Worm (Caenorhabditis elegans): ENCODE measurements around the gene daf-41.

The daf-41 gene

ce11 chrIII:5280228-5280627 lies 5.7 kb upstream of the daf-41 start:
- peak; percentile 47 for TF ChIP-seq nfya-1 (tag; optimal IDR thresholded peaks at IDR 0.05; ENCODE audit: insufficient read depth)
- TF ChIP-seq ceh-9 (tag; optimal IDR thresholded peaks at IDR 0.05) = no peak
- TF ChIP-seq tbx-2 (tag; optimal IDR thresholded peaks at IDR 0.05) = no peak
- TF ChIP-seq nhr-237 (tag; optimal IDR thresholded peaks at IDR 0.05) = no peak
- no peak for TF ChIP-seq nhr-11 (tag; optimal IDR thresholded peaks at IDR 0.05)
- TF ChIP-seq fkh-2 (tag; optimal IDR thresholded peaks at IDR 0.05) = no peak
- peak; percentile 67 for TF ChIP-seq hmg-11 (tag; optimal IDR thresholded peaks at IDR 0.05)
- TF ChIP-seq elt-1 (tag; optimal IDR thresholded peaks at IDR 0.05) = peak; percentile 17
- TF ChIP-seq pqm-1 (tag; optimal IDR thresholded peaks at IDR 0.05) = no peak
- TF ChIP-seq fkh-10 (GFP tag; optimal IDR thresholded peaks at IDR 0.05) = no peak
- TF ChIP-seq nhr-43 (tag; optimal IDR thresholded peaks at IDR 0.05; ENCODE audit: poor library complexity, severe bottlenecking) = no peak
- no peak for TF ChIP-seq skn-1 (tag; optimal IDR thresholded peaks at IDR 0.05)
- TF ChIP-seq egl-5 (tag; optimal IDR thresholded peaks at IDR 0.05) = no peak
- TF ChIP-seq ZK546.5 (tag; optimal IDR thresholded peaks at IDR 0.05) = no peak
- TF ChIP-seq egl-27 (tag; optimal IDR thresholded peaks at IDR 0.05) = no peak
- TF ChIP-seq aly-2 (tag; optimal IDR thresholded peaks at IDR 0.05) = no peak
- no peak for TF ChIP-seq snpc-4 (tag; optimal IDR thresholded peaks at IDR 0.05)
- no peak for TF ChIP-seq pha-4 (tag; optimal IDR thresholded peaks at IDR 0.05)
- TF ChIP-seq lin-15B (tag; optimal IDR thresholded peaks at IDR 0.05) = no peak
- peak; percentile 1 for TF ChIP-seq lin-39 (tag; optimal IDR thresholded peaks at IDR 0.05)

- TF ChIP-seq ama-1 (optimal IDR thresholded peaks at IDR 0.05) (peak; percentile 43), mdl-1 (tag; optimal IDR thresholded peaks at IDR 0.05) (no peak)
These were observed 3.2 kb upstream of the daf-41 start, which contains the start of gene clk-1 for ce11 chrIII:5277740-5278139. Gene clk-1 (plus strand): TSS chrIII:5277894.

- TF ChIP-seq ama-1 (optimal IDR thresholded peaks at IDR 0.05) (peak; percentile 67), nhr-237 (tag; optimal IDR thresholded peaks at IDR 0.05) (no peak)
These were observed 315 bp downstream of the daf-41 start for ce11 chrIII:5274250-5274649.

ce11 chrIII:5273396-5273857 lies 1.1 kb downstream of the daf-41 start, which contains the start of gene ztf-8:
Gene ztf-8 (minus strand): TSS chrIII:5273471.
- TF ChIP-seq lin-15B (tag; optimal IDR thresholded peaks at IDR 0.05) = no peak
- peak; percentile 27 for TF ChIP-seq elt-2 (tag; optimal IDR thresholded peaks at IDR 0.05)
- peak; percentile 15 for TF ChIP-seq tbx-2 (tag; optimal IDR thresholded peaks at IDR 0.05)
- TF ChIP-seq pha-4 (tag; optimal IDR thresholded peaks at IDR 0.05) = peak; percentile 17
- peak; percentile 12 for TF ChIP-seq nhr-25 (tag; optimal IDR thresholded peaks at IDR 0.05)

ce11 chrIII:5269814-5270213 lies 4.8 kb downstream of the daf-41 start, which contains the start of gene ZC395.4:
Gene ZC395.4 (plus strand): TSS chrIII:5270114.
- no peak for TF ChIP-seq elt-3 (tag; optimal IDR thresholded peaks at IDR 0.05)
- no peak for TF ChIP-seq unc-62 (GFP tag; optimal IDR thresholded peaks at IDR 0.05)
- no peak for TF ChIP-seq zag-1 (tag; optimal IDR thresholded peaks at IDR 0.05)
- TF ChIP-seq nhr-43 (tag; optimal IDR thresholded peaks at IDR 0.05; ENCODE audit: poor library complexity, severe bottlenecking) = no peak
- no peak for TF ChIP-seq pha-4 (tag; optimal IDR thresholded peaks at IDR 0.05)

ce11 chrIII:5268486-5268885 lies 6.1 kb downstream of the daf-41 start:
- TF ChIP-seq ceh-9 (tag; optimal IDR thresholded peaks at IDR 0.05) = no peak
- TF ChIP-seq nhr-76 (tag; optimal IDR thresholded peaks at IDR 0.05) = no peak
- TF ChIP-seq lin-39 (tag; optimal IDR thresholded peaks at IDR 0.05) = no peak
- peak; percentile 28 for TF ChIP-seq pha-4 (tag; optimal IDR thresholded peaks at IDR 0.05)
- no peak for TF ChIP-seq ztf-4 (tag; optimal IDR thresholded peaks at IDR 0.05)
- TF ChIP-seq jun-1 (tag; optimal IDR thresholded peaks at IDR 0.05) = peak; percentile 1
- no peak for TF ChIP-seq unc-62 (GFP tag; optimal IDR thresholded peaks at IDR 0.05)
- no peak for TF ChIP-seq nhr-237 (tag; optimal IDR thresholded peaks at IDR 0.05)

Measured in whole organism, L3 larva.